Fruit fly (Drosophila melanogaster) Kc167 (cell line): ENCODE data around the gene CG12054.

Source experiments
- Myc ChIP-seq: fragments of >200 bp; optimal IDR thresholded peaks from 2 replicates; lab custom pipeline; 2017; ENCODE audit warnings: missing external identifiers
- Sin3A ChIP-seq: fragments of >200 bp; optimal IDR thresholded peaks from 2 replicates; lab custom pipeline; 2018; ENCODE audit warnings: missing external identifiers
- h ChIP-seq: fragments of >200 bp; optimal IDR thresholded peaks from 3 replicates; lab custom pipeline; 2018; ENCODE audit warnings: missing external identifiers
- insv ChIP-seq: fragments of >200 bp; optimal IDR thresholded peaks from 3 replicates; lab custom pipeline; 2018; ENCODE audit warnings: missing external identifiers
- psq ChIP-seq: fragments of >200 bp; optimal IDR thresholded peaks from 2 replicates; lab custom pipeline; 2017; ENCODE audit warnings: missing external identifiers
- ttk ChIP-seq: sonication (Bioruptor generic); optimal IDR thresholded peaks from 2 replicates; lab custom pipeline; 2017; ENCODE audit warnings: missing external identifiers

dm6 chr3R:31248245-31248644 lies 27.7 kb downstream of the CG12054 start:
- TF ChIP-seq insv (no peak), Sin3A (lab: Kevin White, UChicago) (no peak), psq (lab: Kevin White, UChicago) (no peak), ttk (lab: Kevin White, UChicago) (no peak), Myc (lab: Kevin White, UChicago) (no peak), h (lab: Kevin White, UChicago) (no peak)
